Fruit fly (Drosophila melanogaster) whole organism, embryonic: ENCODE measurements around the gene Hsp22.

Experiments
- CG31224 ChIP-seq: fragments of 200-800 bp; sonication (Bioruptor generic); IDR thresholded peaks from 2 replicates; pipeline ENCODE4 v1.3.6; 2022; ENCODE audit warnings: missing biosample characterization, missing genetic modification characterization
- CG6175 ChIP-seq: fragments of 200-800 bp; sonication (Bioruptor generic); IDR thresholded peaks from 3 replicates; pipeline ENCODE4 v1.3.6; 2022; ENCODE audit warnings: missing biosample characterization, missing genetic modification characterization
- CG6813 ChIP-seq: fragments of 200-800 bp; sonication (Bioruptor generic); optimal IDR thresholded peaks from 2 replicates; lab custom pipeline; 2017; ENCODE audit warnings: missing biosample characterization, missing genetic modification characterization, mild to moderate bottlenecking, moderate library complexity, missing genetic modification reagents
- Lpt ChIP-seq: fragments of >200 bp; optimal IDR thresholded peaks from 2 replicates; lab custom pipeline; 2018; ENCODE audit warnings: missing biosample characterization, missing genetic modification characterization
- crp ChIP-seq, 2 experiments: fragments of 200-800 bp; sonication (Bioruptor generic); optimal IDR thresholded peaks; 2 replicates in 1 of 2; 3 replicates in 1 of 2; lab custom pipeline; 2017; ENCODE audit warnings: missing biosample characterization in 2 of 2, missing genetic modification characterization in 2 of 2, mild to moderate bottlenecking in 1 of 2, moderate library complexity in 1 of 2
- hb ChIP-seq: fragments of 200-800 bp; sonication (Bioruptor generic); IDR thresholded peaks from 3 replicates; pipeline ENCODE4 v1.3.6; 2022; ENCODE audit warnings: missing biosample characterization, missing genetic modification characterization; ENCODE audit not compliant: partially characterized antibody
- lilli ChIP-seq: fragments of 200-800 bp; sonication (Bioruptor generic); optimal IDR thresholded peaks from 3 replicates; lab custom pipeline; 2016; ENCODE audit warnings: missing biosample characterization, missing genetic modification characterization
- pnt ChIP-seq: fragments of 200-800 bp; sonication (Bioruptor generic); optimal IDR thresholded peaks from 3 replicates; lab custom pipeline; 2016; ENCODE audit warnings: missing biosample characterization, missing genetic modification characterization

DNA sequence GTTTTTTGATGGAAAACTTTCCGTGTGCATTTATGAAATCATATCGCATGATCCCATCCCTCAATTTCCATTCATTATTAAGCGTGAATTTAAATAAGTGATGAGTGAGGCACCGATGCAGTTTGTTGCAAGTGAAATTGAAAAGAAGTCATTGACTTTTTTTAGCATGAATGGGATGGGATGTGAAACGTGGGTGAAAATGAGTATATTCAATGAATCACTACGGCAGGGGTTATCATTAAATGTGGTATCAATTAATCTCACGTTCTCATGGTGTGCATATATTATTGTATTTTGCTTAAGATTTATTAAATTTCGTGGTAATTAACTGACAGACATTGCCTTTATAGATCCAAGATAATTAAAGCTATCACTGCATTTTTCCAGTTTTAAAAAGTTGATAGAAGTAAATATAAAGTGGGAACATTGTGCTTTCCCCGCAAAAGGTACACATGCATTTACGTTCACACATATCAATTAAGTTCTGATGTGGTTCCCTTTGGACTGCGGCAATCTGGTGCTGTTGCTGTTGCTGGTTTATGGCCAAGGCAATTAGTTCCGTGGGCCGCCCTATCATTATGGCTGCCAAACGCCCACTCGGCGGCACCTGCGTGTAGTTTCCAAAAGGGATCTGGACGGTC is 18.7 kb downstream of the Hsp22 start:
- TF ChIP-seq pnt (no peak), lilli (GFP tag; lab: Kevin White, UChicago) (no peak), CG31224 (GFP tag; lab: Robert Waterston, UW) (no peak), CG6175 (GFP tag; lab: Robert Waterston, UW) (no peak), hb (no peak), crp (GFP tag; optimal IDR thresholded peaks at IDR 0.05; lab: Kevin White, UChicago) (no peak), Lpt (GFP tag; lab: Kevin White, UChicago) (no peak), CG6813 (GFP tag; lab: Kevin White, UChicago) (no peak)
